Worm (Caenorhabditis elegans): ENCODE measurements around the gene srbc-62.

ce11 chrV:17201847-17202246 lies 15.9 kb upstream of the srbc-62 start, which contains the start of gene Y68A4A.10:
- TF ChIP-seq ama-1 (optimal IDR thresholded peaks at IDR 0.05) (no peak), hnd-1 (tag; optimal IDR thresholded peaks at IDR 0.05) (no peak), ceh-13 (GFP tag; optimal IDR thresholded peaks at IDR 0.05) (no peak)
